Worm (Caenorhabditis elegans) whole organism, L2 larva: ENCODE measurements around the gene act-1.

ENCODE experiments used
- aly-2 ChIP-seq: fragments of 150-350 bp; optimal IDR thresholded peaks from 2 replicates; lab custom pipeline; 2014; ENCODE audit warnings: missing biosample characterization, missing genetic modification characterization
- ama-1 ChIP-seq: fragments of 150-350 bp; optimal IDR thresholded peaks from 2 replicates; lab custom pipeline; 2018; ENCODE audit warnings: inconsistent platforms
- blmp-1 ChIP-seq: sonication (generic microtip); optimal IDR thresholded peaks from 2 replicates; lab custom pipeline; 2017; ENCODE audit warnings: missing genetic modification characterization, mild to moderate bottlenecking, missing compliant biosample characterization, antibody characterized with exemption, moderate library complexity; ENCODE audit not compliant: insufficient read depth
- egl-27 ChIP-seq: sonication (generic microtip); optimal IDR thresholded peaks from 3 replicates; lab custom pipeline; 2017; ENCODE audit warnings: missing biosample characterization, missing genetic modification reagents, missing genetic modification characterization
- lin-39 ChIP-seq: fragments of 150-350 bp; optimal IDR thresholded peaks from 2 replicates; lab custom pipeline; 2014; ENCODE audit warnings: missing biosample characterization, missing genetic modification reagents, missing genetic modification characterization
- lsy-2 ChIP-seq, 2 experiments: fragments of 150-350 bp in 1 of 2; sonication (generic microtip) in 1 of 2; optimal IDR thresholded peaks; 2 replicates each; lab custom pipeline; 2014 to 2017; ENCODE audit warnings: missing biosample characterization in 2 of 2, missing genetic modification characterization in 2 of 2
- nhr-12 ChIP-seq: fragments of 150-350 bp; optimal IDR thresholded peaks from 2 replicates; lab custom pipeline; 2014; ENCODE audit warnings: missing biosample characterization, missing genetic modification characterization
- nhr-77 ChIP-seq: fragments of 150-350 bp; optimal IDR thresholded peaks from 2 replicates; lab custom pipeline; 2014; ENCODE audit warnings: missing biosample characterization, missing genetic modification characterization
- unc-39 ChIP-seq: fragments of 150-350 bp; optimal IDR thresholded peaks from 2 replicates; lab custom pipeline; 2014; ENCODE audit warnings: missing biosample characterization, missing genetic modification characterization
- unc-55 ChIP-seq: fragments of 150-350 bp; sonication (generic microtip); optimal IDR thresholded peaks from 3 replicates; lab custom pipeline; 2014; ENCODE audit warnings: missing biosample characterization, missing genetic modification reagents, missing genetic modification characterization
- ztf-11 ChIP-seq: sonication (generic microtip); optimal IDR thresholded peaks from 2 replicates; lab custom pipeline; 2017; ENCODE audit warnings: missing biosample characterization, missing genetic modification characterization

- TF ChIP-seq egl-27 (no peak), lin-39 (tag; lab: Kevin White, UChicago) (no peak), unc-39 (no peak), nhr-12 (tag; lab: Kevin White, UChicago) (no peak), aly-2 (tag; lab: Kevin White, UChicago) (no peak), lsy-2 (tag; optimal IDR thresholded peaks at IDR 0.05; lab: Kevin White, UChicago) (no peak), blmp-1 (tag; lab: Kevin White, UChicago) (peak; percentile 95), ama-1 (no peak), unc-55 (GFP tag; lab: Kevin White, UChicago) (no peak), ztf-11 (tag; lab: Kevin White, UChicago) (no peak), nhr-77 (tag; lab: Kevin White, UChicago) (no peak)
These were observed 20.4 kb upstream of the act-1 start, which contains the start of gene T04C12.11 for ce11 chrV:11060239-11060984.
